Fruit fly (Drosophila melanogaster): ENCODE data around the gene omd.

omd gene

dm6 chr3R:13713541-13713940, 26.5 kb upstream of the omd start (continued):
- TF ChIP-seq nmo (GFP tag; optimal IDR thresholded peaks at IDR 0.05) (peak; percentile 50), CG12659 (GFP tag; optimal IDR thresholded peaks at IDR 0.05) (peak; percentile 8), Med (GFP tag) (peak; percentile 45), Sox102F (GFP tag; optimal IDR thresholded peaks at IDR 0.05) (peak; percentile 52), Chrac-16 (GFP tag; optimal IDR thresholded peaks at IDR 0.05) (peak; percentile 2), CG7271 (tag; optimal IDR thresholded peaks at IDR 0.05) (peak; percentile 49), row (GFP tag; IDR thresholded peaks at IDR 0.05) (peak; percentile 59), CG8924 (tag; optimal IDR thresholded peaks at IDR 0.05) (peak; percentile 42), CG30431 (GFP tag; optimal IDR thresholded peaks at IDR 0.05) (peak; percentile 17), CG5180 (GFP tag; optimal IDR thresholded peaks at IDR 0.05) (peak; percentile 16), esg (GFP tag; conservative IDR thresholded peaks at IDR 0.05) (no peak), CG12391 (tag; optimal IDR thresholded peaks at IDR 0.05) (peak; percentile 53), ATbp (GFP tag; optimal IDR thresholded peaks at IDR 0.05) (peak; percentile 48), CG8388 (GFP tag; optimal IDR thresholded peaks at IDR 0.05) (peak; percentile 42), grau (tag; optimal IDR thresholded peaks at IDR 0.05) (peak; percentile 50), lab (GFP tag; optimal IDR thresholded peaks at IDR 0.05) (peak; percentile 16), Asciz (GFP tag; optimal IDR thresholded peaks at IDR 0.05) (peak; percentile 66), CG2875 (GFP tag; optimal IDR thresholded peaks at IDR 0.05) (no peak), ttk (GFP tag; IDR thresholded peaks at IDR 0.05) (no peak), lola (GFP tag; optimal IDR thresholded peaks at IDR 0.05) (peak in 1 of 3 experiments; percentile 43), CG6254 (GFP tag; optimal IDR thresholded peaks at IDR 0.05) (peak; percentile 34), CG18262 (tag; optimal IDR thresholded peaks at IDR 0.05) (peak; percentile 67), Hmr (GFP tag; optimal IDR thresholded peaks at IDR 0.05) (peak; percentile 36), Ssrp (tag; optimal IDR thresholded peaks at IDR 0.05) (peak; percentile 49), Sox100B (GFP tag; optimal IDR thresholded peaks at IDR 0.05) (peak; percentile 71), Spps (tag; optimal IDR thresholded peaks at IDR 0.05) (peak; percentile 23), CG2712 (tag; optimal IDR thresholded peaks at IDR 0.05) (peak; percentile 75), CG11504 (tag; optimal IDR thresholded peaks at IDR 0.05) (peak; percentile 35), CG13296 (GFP tag; optimal IDR thresholded peaks at IDR 0.05) (peak; percentile 7), gfzf (GFP tag; optimal IDR thresholded peaks at IDR 0.05) (no peak), CG14710 (tag; optimal IDR thresholded peaks at IDR 0.05) (peak; percentile 63), tll (GFP tag; optimal IDR thresholded peaks at IDR 0.05) (peak in 1 of 2 experiments; percentile 42), HHEX (GFP tag; optimal IDR thresholded peaks at IDR 0.05) (peak; percentile 14), CG7556 (GFP tag; optimal IDR thresholded peaks at IDR 0.05) (peak; percentile 45), CG17829 (tag; optimal IDR thresholded peaks at IDR 0.05) (peak; percentile 68), CG18011 (GFP tag; optimal IDR thresholded peaks at IDR 0.05) (no peak), dmrt99B (tag; optimal IDR thresholded peaks at IDR 0.05) (peak; percentile 61), zen (tag; optimal IDR thresholded peaks at IDR 0.05) (peak; percentile 46), CG13424 (tag; optimal IDR thresholded peaks at IDR 0.05) (peak; percentile 56), danr (GFP tag; IDR thresholded peaks at IDR 0.05) (0 out of 2 replicates have a peak, but pooled peaks have one; percentile 7), CG9727 (GFP tag; optimal IDR thresholded peaks at IDR 0.05) (peak; percentile 75), CG17385 (GFP tag; optimal IDR thresholded peaks at IDR 0.05) (peak; percentile 43), Xrp1 (GFP tag; IDR thresholded peaks at IDR 0.05) (peak; percentile 58), HLH3B (GFP tag; IDR thresholded peaks at IDR 0.05) (peak; percentile 37; the same call in 1 of the 2 replicates), CoRest (tag; optimal IDR thresholded peaks at IDR 0.05) (peak; percentile 64), sc (optimal IDR thresholded peaks at IDR 0.05) (no peak), sc (GFP tag; optimal IDR thresholded peaks at IDR 0.05) (peak; percentile 28), nerfin-1 (tag; optimal IDR thresholded peaks at IDR 0.05) (peak; percentile 6)
